Fruit fly (Drosophila melanogaster) whole organism, adult: ENCODE results near the gene CadN.

Experiments
- CG1620 ChIP-seq: fragments of 200-800 bp; sonication (Bioruptor generic); optimal IDR thresholded peaks from 2 replicates; lab custom pipeline; 2016; ENCODE audit warnings: missing biosample characterization, missing genetic modification characterization
- CG33017 ChIP-seq: fragments of 200-800 bp; sonication (Bioruptor generic); optimal IDR thresholded peaks from 2 replicates; lab custom pipeline; 2018; ENCODE audit warnings: missing biosample characterization, mild to moderate bottlenecking, missing genetic modification characterization, moderate library complexity
- CG5204 ChIP-seq: fragments of 200-800 bp; sonication (Bioruptor generic); optimal IDR thresholded peaks from 2 replicates; lab custom pipeline; 2016; ENCODE audit warnings: missing biosample characterization, missing genetic modification characterization
- Clk ChIP-seq: fragments of 200-800 bp; sonication (Bioruptor generic); optimal IDR thresholded peaks from 2 replicates; lab custom pipeline; 2017; ENCODE audit warnings: missing biosample characterization, missing genetic modification characterization
- kay ChIP-seq: fragments of 200-800 bp; sonication (Bioruptor generic); peaks from one replicate; lab custom pipeline; 2016; ENCODE audit warnings: missing biosample characterization, missing genetic modification characterization, borderline replicate concordance
- tj ChIP-seq: fragments of 200-800 bp; sonication (Bioruptor generic); optimal IDR thresholded peaks from 3 replicates; lab custom pipeline; 2017; ENCODE audit warnings: missing biosample characterization, mild to moderate bottlenecking, missing genetic modification characterization, moderate library complexity

dm6 chr2L:17784641-17785040 lies 6.5 kb upstream of the CadN start:
- TF ChIP-seq kay (GFP tag; lab: Kevin White, UChicago) (no peak), Clk (GFP tag; lab: Kevin White, UChicago) (no peak), tj (no peak), CG33017 (no peak), CG1620 (GFP tag; lab: Kevin White, UChicago) (no peak), CG5204 (GFP tag; lab: Kevin White, UChicago) (no peak)
